Fruit fly (Drosophila melanogaster) whole organism, larva: ENCODE data around the gene mei-41.

ENCODE experiments used
- noc ChIP-seq: fragments of 200-800 bp; sonication (Bioruptor generic); optimal IDR thresholded peaks from 3 replicates; lab custom pipeline; 2019; ENCODE audit warnings: missing biosample characterization, mild to moderate bottlenecking, missing genetic modification characterization, moderate library complexity

Gene mei-41

DNA sequence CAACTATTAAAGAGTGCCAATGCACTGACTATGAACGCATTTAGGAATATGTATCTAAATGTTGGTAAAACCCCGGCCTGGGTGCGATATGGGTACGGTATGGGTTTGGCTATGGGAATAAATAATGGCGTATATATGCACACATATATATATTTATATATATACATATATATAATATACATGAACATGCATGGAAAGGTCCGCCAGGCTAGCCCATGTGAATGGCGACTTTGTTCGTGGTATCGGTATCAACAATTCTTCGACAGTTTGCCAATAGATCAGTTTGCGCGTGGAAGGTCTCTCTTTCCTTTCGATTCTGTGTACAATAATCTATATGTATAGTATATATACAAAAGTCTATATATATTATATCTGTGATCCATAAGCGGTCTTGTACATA lies 13.7 kb downstream of the mei-41 start, which contains the start of gene CG4301:
TSS of gene CG4301 (plus strand) at position 301 of the 400 bp plus-strand sequence.
- no peak for TF ChIP-seq noc (tag; lab: Kevin White, UChicago)

DNA sequence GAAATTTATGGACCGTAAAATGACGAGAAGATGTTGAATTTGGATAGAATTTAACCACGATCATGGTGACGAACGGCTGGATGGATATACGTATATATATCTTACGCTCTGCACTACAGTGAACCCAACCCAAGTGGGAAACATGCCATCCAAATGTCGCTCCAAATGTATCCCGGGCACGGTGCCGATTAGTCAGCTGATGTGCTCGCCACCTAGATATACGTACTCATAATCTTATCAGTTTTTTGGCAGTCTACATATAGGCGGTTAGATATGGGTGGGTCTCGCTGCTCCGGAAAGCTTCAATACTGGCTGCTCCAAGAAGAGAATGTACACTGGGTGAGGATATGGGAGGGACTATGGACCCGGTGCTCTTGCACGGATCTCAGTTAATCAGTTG lies 14.6 kb downstream of the mei-41 start:
- no peak for TF ChIP-seq noc (tag; lab: Kevin White, UChicago)

DNA sequence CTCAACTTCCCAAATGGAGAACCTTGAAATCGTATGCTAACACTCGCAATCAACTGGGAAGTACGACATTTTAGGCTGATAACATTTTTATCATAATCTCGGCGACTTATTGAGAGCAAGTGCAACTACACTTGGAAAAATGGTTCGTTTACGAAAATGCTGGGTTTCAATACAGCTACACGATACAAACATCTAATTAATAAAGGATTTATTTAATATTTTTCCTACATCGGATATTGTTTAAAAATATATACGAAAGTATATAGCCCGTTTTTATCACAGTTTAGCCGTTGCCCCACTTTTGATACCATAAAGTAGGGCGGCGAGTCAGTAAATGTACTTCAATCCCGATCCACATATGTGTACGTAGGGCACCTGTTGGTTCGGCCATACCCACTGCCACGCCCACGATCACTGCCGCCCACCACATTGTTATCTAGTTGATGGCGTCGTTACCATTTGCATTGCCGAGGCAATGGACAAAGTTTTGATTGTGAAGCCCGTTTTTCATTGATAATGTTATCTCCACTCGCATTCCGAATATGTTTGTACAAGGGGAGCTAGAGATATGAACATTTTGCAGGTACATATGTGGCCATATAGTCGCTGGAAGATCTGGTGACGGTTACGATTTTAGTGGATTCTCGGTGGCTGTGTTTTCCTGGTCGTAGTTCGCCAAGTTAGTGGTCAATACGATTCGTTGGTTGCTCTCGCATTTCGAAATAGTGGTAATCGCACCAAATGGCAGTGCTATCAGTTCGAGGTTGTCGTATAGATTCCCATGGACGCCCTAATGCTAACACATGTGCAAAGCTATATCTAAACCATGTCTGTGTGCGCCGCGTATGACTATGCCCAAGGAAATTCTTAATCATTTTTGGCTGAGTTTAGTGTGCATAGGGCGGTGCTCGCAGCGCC lies 23.2 kb downstream of the mei-41 start, which contains the start of gene Traf-like:
TSS of gene Traf-like (plus strand) at position 596 of the 918 bp plus-strand sequence.
- peak; percentile 48 for TF ChIP-seq noc (tag; lab: Kevin White, UChicago)

DNA sequence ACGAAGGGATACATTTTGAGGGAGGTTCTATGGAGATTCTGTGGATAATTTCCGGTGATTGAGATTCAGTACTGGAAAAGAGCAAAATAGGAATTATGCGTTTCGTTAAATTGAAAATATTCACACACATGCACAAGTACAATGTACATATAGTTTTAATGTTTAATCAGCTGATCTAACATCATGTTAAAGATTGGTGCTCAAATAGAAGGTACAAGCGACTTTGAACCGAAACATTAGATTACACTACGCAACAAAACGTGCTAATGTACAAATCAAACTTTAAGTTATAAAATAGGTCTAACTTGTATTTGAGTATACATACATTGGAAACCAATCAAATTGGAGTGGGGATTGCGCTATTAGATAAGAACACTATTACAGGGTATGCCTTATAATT lies 28.6 kb downstream of the mei-41 start:
- no peak for TF ChIP-seq noc (tag; lab: Kevin White, UChicago)

DNA sequence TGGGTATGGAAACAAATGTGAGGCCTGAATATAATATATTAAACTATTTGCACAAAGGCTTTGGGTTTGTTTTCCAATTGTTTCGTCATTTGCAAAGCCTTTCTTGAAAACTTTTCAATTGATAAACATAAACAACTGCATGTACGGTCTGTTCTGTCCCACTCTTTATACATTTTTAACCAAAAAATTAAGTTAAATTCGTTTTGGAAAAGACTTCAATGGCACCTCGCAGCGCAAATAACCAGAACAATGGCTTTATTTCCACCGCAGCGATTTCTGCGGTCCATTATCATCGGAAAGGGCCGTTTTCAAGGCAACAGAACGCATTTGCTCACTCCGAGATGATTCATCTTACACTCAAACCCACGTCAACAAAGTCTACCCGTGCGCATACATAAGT lies 29.4 kb downstream of the mei-41 start:
- TF ChIP-seq noc (tag; lab: Kevin White, UChicago): no peak

DNA sequence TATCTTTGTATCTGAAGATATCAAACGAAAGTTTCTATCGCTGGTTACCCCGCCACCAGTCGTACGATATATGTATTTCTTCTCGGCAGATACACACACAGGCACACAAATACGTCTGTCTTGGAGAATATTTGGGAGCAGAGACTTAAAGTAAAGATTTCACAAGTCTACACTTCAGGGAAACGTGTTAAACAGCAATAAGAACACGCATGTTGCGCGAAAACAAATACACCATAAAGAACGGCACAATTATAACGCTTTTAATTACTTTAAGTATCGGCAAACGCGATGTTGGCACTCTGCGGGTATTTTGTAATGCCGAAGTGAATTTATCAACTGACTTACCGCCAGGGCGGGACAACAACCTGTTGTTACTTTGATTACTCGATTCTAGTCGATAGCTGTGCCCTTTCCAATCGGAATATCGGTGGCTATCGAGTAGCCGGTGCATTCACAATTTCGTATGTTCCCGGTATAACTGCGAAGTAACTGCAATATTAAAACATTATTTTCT lies 30.5 kb downstream of the mei-41 start, which contains the start of gene AnxB11:
TSS of gene AnxB11 (minus strand) at position 367 of the 514 bp plus-strand sequence.
- TF ChIP-seq noc (tag; lab: Kevin White, UChicago): no peak

DNA sequence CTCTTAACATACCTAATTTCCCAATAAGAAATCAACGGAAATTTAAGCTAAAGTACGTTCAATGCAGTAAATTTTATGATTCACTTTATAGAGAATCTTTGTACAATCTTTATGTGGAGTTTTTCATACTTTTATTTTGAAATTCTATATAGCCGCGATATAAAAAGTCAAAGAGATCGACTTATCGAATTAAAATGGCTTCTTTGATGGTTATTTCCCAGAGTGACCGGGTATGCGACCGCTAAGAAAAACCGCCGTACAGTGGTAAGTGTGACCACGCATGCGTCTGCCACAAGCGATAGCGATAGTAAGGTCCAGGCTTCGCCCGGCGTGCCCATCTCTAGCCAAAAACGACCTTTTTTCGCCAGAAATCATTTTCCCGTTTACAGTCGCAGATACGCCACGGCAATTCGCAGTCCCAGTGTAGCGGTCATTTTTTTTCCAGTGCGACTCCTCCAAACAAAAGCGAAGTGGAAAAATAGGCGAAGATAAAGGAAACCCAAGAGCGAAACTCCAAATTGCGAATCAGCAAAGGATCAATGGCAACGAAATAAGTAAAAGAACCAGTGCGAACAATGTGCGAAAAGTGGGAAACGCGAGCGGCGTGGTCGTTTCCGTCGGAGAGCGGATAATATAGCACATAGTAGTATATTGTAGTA lies 31.1 kb downstream of the mei-41 start, which contains the start of gene hang:
TSS of gene hang (plus strand) at position 366 of the 659 bp plus-strand sequence.
- TF ChIP-seq noc (tag; lab: Kevin White, UChicago): peak; percentile 53

DNA sequence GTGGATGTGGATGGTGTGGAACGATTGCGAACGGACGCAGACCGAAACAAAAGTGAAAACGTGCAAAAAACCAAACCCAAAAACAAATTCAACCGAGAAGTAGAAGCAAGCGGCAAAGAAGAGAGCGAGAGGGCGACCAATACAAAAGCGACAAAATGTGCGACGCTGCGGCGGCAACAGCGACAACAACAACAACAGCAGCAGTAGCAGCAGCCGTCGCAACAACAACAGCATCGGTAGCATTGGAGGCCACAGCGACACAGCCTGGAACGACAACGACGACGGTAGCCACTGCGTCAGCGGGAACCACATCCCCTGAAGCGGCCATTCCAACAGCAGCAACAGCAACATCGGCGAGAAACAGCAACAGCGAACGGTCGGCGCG lies 31.6 kb downstream of the mei-41 start:
- no peak for TF ChIP-seq noc (tag; lab: Kevin White, UChicago)

DNA sequence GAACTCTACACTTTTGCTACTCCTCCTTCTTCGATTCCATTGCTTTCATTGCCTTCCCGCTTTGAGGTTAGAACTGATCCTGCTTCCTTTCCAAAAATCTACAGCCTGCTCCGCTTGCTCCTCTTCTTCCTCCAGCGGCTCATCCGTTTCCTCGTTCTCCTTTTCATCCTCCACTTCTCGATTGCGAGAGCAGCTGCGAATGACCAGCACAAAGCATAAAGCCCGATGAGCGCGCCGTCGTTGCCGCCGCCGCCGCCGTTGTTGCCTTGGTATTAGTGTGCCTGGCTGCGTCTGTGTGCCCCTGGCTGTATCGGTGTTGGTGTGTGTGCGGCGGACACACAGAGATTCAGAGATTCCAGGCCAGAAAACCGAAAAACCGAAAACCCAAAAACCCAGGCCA lies 32.8 kb downstream of the mei-41 start:
- no peak for TF ChIP-seq noc (tag; lab: Kevin White, UChicago)

DNA sequence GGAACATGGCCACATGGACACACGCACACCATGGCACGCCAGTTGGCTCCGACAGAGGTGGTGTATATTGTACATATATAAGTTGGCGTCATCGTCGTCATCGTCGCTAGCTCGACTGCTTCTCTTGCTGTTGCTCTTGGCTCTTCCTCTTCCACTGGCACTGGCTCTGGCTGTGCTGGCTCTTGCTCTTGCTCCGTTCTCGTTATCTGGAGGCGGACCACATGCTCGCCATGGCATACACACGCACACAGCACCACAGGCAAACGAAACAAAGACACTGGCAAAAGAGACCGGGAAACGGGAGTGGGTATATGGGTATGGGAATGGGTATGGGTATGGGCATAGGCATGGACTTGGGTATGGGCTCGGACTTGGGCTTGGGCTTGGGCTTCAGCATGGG lies 33.6 kb downstream of the mei-41 start:
- no peak for TF ChIP-seq noc (tag; lab: Kevin White, UChicago)

DNA sequence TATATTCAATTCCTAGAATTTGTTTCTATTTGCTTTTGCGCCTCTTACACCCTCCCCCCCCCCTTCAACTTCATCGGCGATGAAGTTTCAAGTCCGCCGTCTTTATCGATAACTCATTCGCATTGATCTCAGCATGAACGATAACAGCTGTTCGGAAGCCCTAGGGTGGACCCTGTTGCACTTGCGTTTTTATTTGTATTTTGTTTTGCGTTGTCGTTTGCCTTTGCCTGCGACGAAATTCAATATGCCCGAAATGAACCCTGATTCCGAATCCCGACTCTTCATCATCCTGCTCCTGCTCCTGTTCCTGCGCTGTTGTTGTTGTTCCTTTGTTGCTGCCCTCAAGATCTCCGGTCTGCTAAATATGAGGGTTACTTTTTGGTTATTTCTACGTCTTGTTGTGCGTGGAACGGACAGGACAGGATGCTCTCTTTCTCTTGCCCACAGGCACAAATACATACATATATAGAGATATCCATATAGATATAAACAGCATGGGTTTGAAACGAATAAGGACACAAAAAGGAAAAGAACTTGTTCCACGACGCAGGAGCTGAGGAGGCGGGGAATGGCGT lies 35.1 kb downstream of the mei-41 start:
- no peak for TF ChIP-seq noc (tag; lab: Kevin White, UChicago)

DNA sequence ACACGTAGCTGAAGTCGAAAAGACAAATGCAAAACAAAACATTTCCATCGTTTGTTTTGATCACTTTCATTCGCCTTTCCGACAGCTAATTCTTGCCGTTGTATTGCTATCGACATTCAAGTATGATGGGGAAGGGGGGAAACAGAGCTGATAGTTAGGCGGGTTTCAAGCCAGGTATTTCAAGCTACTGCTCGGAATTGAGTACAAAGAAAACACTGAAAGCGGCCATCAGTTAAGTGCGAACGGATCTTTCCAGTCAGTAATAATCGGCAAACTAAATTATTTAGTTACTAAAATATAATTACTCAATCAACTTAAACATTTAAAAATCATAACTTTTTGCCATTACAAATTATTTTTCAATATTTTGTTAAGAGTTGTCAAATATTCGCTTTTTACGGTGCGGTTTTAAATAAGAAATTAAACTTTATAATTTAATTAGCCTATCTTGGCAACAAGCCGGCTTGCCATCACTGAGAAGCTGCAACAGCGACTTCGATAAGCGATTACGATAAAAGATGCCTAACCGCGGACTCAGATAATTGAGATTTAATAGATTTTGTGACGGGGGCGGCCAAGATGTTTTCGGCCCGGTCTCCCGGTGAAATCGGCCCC lies 36.4 kb downstream of the mei-41 start:
- no peak for TF ChIP-seq noc (tag; lab: Kevin White, UChicago)

DNA sequence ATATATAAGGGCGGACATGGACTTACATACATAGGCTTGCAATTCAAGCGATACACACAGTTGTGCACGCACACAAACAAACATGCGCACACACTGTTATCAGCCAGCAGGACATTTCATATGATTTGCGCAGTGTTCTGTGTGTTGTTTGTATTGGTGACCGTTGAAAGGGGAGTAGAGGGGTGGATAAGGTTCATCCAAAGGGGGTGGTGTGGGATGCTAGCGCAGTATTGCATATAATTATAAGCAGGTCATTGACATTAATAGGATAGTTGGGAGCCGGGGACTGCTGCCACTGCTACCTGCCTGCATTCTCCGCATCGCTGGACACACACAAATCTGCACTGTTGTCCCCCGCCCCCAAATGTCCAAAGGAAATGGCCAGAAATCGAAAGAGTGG lies 37.0 kb downstream of the mei-41 start:
- no peak for TF ChIP-seq noc (tag; lab: Kevin White, UChicago)

DNA sequence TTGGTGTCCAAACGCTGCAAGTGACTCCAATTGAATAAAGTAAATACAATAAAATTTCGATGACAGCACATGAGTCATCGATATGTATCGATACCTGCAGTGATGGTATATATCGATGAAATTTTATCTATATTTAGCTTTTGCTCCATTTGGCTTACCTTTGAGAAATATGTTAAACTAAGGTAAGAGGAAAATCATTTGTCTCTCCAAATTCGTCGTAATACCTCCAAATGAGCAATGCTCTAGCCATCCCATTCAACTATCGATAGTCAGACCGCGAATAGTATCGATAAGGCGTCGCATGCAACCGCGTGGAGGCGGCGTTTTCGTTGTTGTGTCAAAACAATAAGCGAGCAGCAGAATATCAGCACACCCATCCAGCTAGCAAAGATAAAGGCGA lies 49.7 kb downstream of the mei-41 start, which contains the start of the genes Cdc50 and rngo:
TSS of gene Cdc50 (minus strand) at position 52 of the 400 bp plus-strand sequence.
TSS of gene rngo (plus strand) at position 189 of the 400 bp plus-strand sequence.
- TF ChIP-seq noc (tag; lab: Kevin White, UChicago): peak; percentile 39

DNA sequence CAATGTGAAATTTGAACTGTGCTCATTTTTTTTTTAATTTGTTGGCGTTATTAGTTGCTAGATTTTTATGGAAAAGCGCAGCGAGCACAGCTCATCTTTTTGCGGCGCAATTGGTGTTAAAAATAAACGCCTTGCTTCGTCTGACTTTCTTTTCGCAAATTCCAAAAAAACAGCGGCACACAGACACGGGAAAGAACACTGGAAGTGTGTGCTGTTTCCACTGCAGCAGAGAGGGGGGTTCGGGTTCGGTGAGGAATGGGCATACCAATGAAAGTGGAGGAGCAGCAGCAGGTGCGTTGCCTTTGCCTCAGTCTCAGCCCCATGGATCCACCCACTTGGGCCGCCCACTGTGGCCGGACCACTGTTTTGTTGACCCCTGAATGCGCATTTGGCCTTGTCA lies 50.9 kb downstream of the mei-41 start:
- TF ChIP-seq noc (tag; lab: Kevin White, UChicago): no peak
